Fruit fly (Drosophila melanogaster): ENCODE data around the gene CG9098.

DNA sequence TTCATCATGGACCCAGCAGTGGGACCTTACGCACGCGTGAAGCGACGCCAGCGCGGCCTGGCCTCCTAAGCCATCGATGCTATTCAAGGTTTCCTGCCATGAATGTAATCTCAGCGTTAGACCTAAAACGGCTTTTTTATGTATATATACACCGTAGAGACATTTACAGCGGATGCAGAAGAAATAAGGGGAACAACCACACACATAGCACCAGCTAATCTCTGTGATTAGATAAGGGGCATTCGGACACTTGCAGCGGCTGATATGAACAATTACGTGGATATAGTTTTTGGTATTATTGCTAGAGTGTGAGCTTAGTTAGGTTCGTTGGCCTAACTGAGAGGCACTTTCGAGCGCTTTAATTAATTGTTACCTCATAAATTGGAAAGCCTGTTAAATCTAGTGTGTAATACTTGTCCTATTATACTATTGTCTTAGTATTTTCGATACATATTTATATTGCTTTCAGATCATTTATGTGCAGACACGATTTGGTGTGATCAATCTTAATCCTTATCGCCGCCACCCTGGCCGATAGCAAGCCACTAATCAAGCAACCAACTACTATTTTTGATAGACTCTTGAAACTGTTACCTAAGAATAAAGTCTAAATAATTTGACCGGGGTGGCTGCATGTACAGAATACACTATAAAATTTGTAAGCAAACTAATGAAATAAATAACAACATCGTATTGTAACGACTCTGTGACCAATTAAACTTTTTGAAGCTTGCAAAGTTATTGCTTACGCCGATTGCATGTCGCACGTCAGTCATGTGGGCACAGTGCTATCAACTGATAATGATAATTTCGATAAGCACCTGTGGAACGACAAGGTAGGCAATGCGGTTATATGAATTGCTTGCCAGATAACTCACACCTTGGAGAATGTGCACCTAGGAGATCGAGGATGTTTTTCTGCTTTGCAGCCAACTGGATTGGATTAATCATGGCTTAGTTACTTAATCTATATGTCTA, 23.7 kb downstream of the CG9098 start:
- TF ChIP-seq CTCF (optimal IDR thresholded peaks at IDR 0.05), result no peak
- no peak for TF ChIP-seq CG8478 (optimal IDR thresholded peaks at IDR 0.05)

All from S2 (cell line).